Worm (Caenorhabditis elegans): ENCODE measurements around the gene fbxb-53.

- no peak for TF ChIP-seq nhr-77 (tag; optimal IDR thresholded peaks at IDR 0.05)
- no peak for TF ChIP-seq ama-1 (optimal IDR thresholded peaks at IDR 0.05)
- TF ChIP-seq elt-1 (tag; optimal IDR thresholded peaks at IDR 0.05): no peak
- no peak for TF ChIP-seq tbx-2 (tag; optimal IDR thresholded peaks at IDR 0.05)
Measured at ce11 chrII:1742535-1742934, 14.1 kb upstream of the fbxb-53 start, which contains the start of gene F36H5.12.
